Fruit fly (Drosophila melanogaster): ENCODE measurements around the gene tal-AA.
A peak's percentile ranks its signal among the peaks of the same experiment; 100 is the strongest.

Gene tal-AA

DNA sequence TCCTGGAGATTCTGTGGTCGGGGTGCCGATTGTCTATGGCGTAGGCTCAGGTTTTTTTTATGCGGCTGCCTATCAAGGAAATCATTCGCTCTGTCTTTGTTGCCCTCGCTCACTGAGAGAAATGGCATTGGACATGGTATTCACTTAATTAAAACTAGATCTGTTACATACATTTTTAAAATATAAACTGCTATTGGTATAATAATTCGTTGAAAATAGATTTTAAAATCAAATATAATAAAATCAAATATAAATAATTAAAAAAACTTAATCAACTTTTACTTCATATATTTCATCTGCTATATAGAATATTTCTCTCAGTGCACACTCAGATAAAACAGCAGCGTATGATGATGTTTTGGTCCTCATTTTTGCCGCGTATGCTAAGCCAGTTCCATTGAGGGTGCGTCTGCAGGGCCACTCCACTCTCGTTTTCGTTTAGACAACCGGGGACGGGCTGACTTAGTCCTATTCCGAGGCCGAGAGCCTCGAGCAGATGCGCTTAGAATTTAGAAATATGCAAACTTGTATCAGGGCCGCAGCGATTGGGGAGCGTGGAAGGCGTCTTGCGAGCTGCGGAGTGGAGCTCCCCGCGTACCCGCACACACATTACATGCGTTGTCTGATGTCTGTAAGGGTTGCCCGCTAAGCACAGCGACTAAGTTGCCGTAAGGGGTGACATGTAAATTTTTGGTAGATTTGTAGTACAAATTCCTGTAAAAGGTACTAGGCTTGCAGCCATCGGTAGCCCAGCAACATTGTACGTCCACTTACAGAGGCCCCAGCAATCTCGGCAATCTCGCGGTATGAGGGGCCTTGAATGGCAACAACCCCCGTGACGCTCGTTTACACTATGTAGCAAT, 13.1 kb upstream of the tal-AA start (continued):
- TF ChIP-seq dpn (GFP tag; optimal IDR thresholded peaks at IDR 0.05): peak in 1 of 2 experiments; percentile 3
- no peak for TF ChIP-seq CG6254 (GFP tag; optimal IDR thresholded peaks at IDR 0.05)
- TF ChIP-seq CG3407 (GFP tag; optimal IDR thresholded peaks at IDR 0.05): no peak
- peak; percentile 58 for TF ChIP-seq CoRest (tag; optimal IDR thresholded peaks at IDR 0.05)
- peak; percentile 51; the same call in 2 of the 3 replicates for TF ChIP-seq CG17361 (GFP tag; IDR thresholded peaks at IDR 0.05)
- peak; percentile 1 for TF ChIP-seq odd (GFP tag; optimal IDR thresholded peaks at IDR 0.05)
- TF ChIP-seq CG4424 (GFP tag; optimal IDR thresholded peaks at IDR 0.05): peak; percentile 56
- no peak for TF ChIP-seq rib (GFP tag; IDR thresholded peaks at IDR 0.05)
- no peak for TF ChIP-seq CG14667 (GFP tag; IDR thresholded peaks at IDR 0.05)
- TF ChIP-seq Hr3 (GFP tag; optimal IDR thresholded peaks at IDR 0.05): peak; percentile 19
- TF ChIP-seq slbo (GFP tag; IDR thresholded peaks at IDR 0.05): peak; percentile 29; the same call in 1 of the 2 replicates
- peak; percentile 12 for TF ChIP-seq CG7271 (tag; optimal IDR thresholded peaks at IDR 0.05)
- TF ChIP-seq eyg (GFP tag; optimal IDR thresholded peaks at IDR 0.05): no peak
- TF ChIP-seq CG15696 (tag; optimal IDR thresholded peaks at IDR 0.05): peak; percentile 80
- TF ChIP-seq CG7556 (GFP tag; optimal IDR thresholded peaks at IDR 0.05): peak; percentile 64
- TF ChIP-seq CG2678 (tag; optimal IDR thresholded peaks at IDR 0.05): peak; percentile 66
- TF ChIP-seq zf30C (GFP tag; optimal IDR thresholded peaks at IDR 0.05): peak; percentile 83
- TF ChIP-seq Nf-YC (tag; optimal IDR thresholded peaks at IDR 0.05): no peak
- peak; percentile 66 for TF ChIP-seq CG31441 (GFP tag; IDR thresholded peaks at IDR 0.05)
- TF ChIP-seq CG8765 (GFP tag; IDR thresholded peaks at IDR 0.05): no peak
- TF ChIP-seq prd (optimal IDR thresholded peaks at IDR 0.05): no peak
- TF ChIP-seq prd (GFP tag; IDR thresholded peaks at IDR 0.05): peak; percentile 56; the same call in 2 of the 3 replicates
- peak; percentile 67 for TF ChIP-seq Ets65A (GFP tag)
- TF ChIP-seq Atf3 (GFP tag; optimal IDR thresholded peaks at IDR 0.05): no peak
- no peak for TF ChIP-seq CG6683 (GFP tag; optimal IDR thresholded peaks at IDR 0.05)
- TF ChIP-seq CG1602 (GFP tag; optimal IDR thresholded peaks at IDR 0.05): peak; percentile 9
- TF ChIP-seq run (tag; optimal IDR thresholded peaks at IDR 0.05): no peak
- TF ChIP-seq CG16863 (GFP tag; optimal IDR thresholded peaks at IDR 0.05): no peak
- TF ChIP-seq D19A (tag; optimal IDR thresholded peaks at IDR 0.05): peak; percentile 44
- TF ChIP-seq da (GFP tag; optimal IDR thresholded peaks at IDR 0.05): no peak
- peak; percentile 76 for TF ChIP-seq dmrt11E (tag; optimal IDR thresholded peaks at IDR 0.05)
- no peak for TF ChIP-seq CG14014 (GFP tag; IDR thresholded peaks at IDR 0.05)
- TF ChIP-seq CG15011 (GFP tag; optimal IDR thresholded peaks at IDR 0.05): no peak
- peak; percentile 23 for TF ChIP-seq Six4 (GFP tag; optimal IDR thresholded peaks at IDR 0.05)
- TF ChIP-seq crol (GFP tag; IDR thresholded peaks at IDR 0.05): peak; percentile 76
- TF ChIP-seq phol (tag; optimal IDR thresholded peaks at IDR 0.05): peak; percentile 54
- no peak for TF ChIP-seq dati (GFP tag; IDR thresholded peaks at IDR 0.05)
- TF ChIP-seq CG6654 (GFP tag; optimal IDR thresholded peaks at IDR 0.05): no peak
- TF ChIP-seq Xrp1 (GFP tag; IDR thresholded peaks at IDR 0.05): peak; percentile 68; the same call in 1 of the 2 replicates
- TF ChIP-seq CG11398 (GFP tag; optimal IDR thresholded peaks at IDR 0.05): no peak
- no peak for TF ChIP-seq CG4328 (GFP tag; optimal IDR thresholded peaks at IDR 0.05)
- peak; percentile 62 for TF ChIP-seq grau (tag; optimal IDR thresholded peaks at IDR 0.05)
- peak; percentile 28 for TF ChIP-seq PHDP (tag; optimal IDR thresholded peaks at IDR 0.05)
- peak; percentile 62 for TF ChIP-seq zen (tag; optimal IDR thresholded peaks at IDR 0.05)
- no peak for TF ChIP-seq CG5180 (GFP tag; optimal IDR thresholded peaks at IDR 0.05)
- TF ChIP-seq CG8281 (tag; optimal IDR thresholded peaks at IDR 0.05): no peak
- no peak for TF ChIP-seq CG4820 (GFP tag; optimal IDR thresholded peaks at IDR 0.05)
- 0 out of 3 replicates have a peak, but pooled peaks have one; percentile 14 for TF ChIP-seq CG6791 (GFP tag; IDR thresholded peaks at IDR 0.05; ENCODE audit: partially characterized antibody)
- TF ChIP-seq vvl (GFP tag; IDR thresholded peaks at IDR 0.05): peak; percentile 23; the same call in 1 of the 2 replicates
